Fruit fly (Drosophila melanogaster) whole organism, embryonic: ENCODE results near the gene CG13931.

Source experiments
- Adf1 ChIP-seq: fragments of 200-800 bp; sonication (Bioruptor generic); IDR thresholded peaks from 2 replicates; pipeline ENCODE4 v1.3.6; 2022; ENCODE audit warnings: missing biosample characterization, missing genetic modification characterization
- Atf-2 ChIP-seq: fragments of 200-800 bp; sonication (Bioruptor generic); optimal IDR thresholded peaks from 2 replicates; lab custom pipeline; 2016; ENCODE audit warnings: missing biosample characterization, missing genetic modification characterization
- Atf3 ChIP-seq: fragments of 200-800 bp; sonication (Bioruptor generic); optimal IDR thresholded peaks from 3 replicates; lab custom pipeline; 2016; ENCODE audit warnings: missing biosample characterization, missing genetic modification characterization
- Bdp1 ChIP-seq: fragments of 200-800 bp; sonication (Bioruptor generic); optimal IDR thresholded peaks from 3 replicates; lab custom pipeline; 2016; ENCODE audit warnings: missing biosample characterization, missing genetic modification characterization
- BtbVII ChIP-seq: fragments of 200-800 bp; sonication (Bioruptor generic); optimal IDR thresholded peaks from 3 replicates; lab custom pipeline; 2017; ENCODE audit warnings: missing biosample characterization, mild to moderate bottlenecking, missing genetic modification characterization
- CG12104 ChIP-seq: fragments of 200-800 bp; sonication (Bioruptor generic); optimal IDR thresholded peaks from 3 replicates; lab custom pipeline; 2016; ENCODE audit warnings: missing biosample characterization, missing genetic modification characterization
- CG13775 ChIP-seq: fragments of 200-800 bp; sonication (Bioruptor generic); optimal IDR thresholded peaks from 3 replicates; lab custom pipeline; 2017; ENCODE audit warnings: missing biosample characterization, mild to moderate bottlenecking, missing genetic modification characterization
- CG15073 ChIP-seq: fragments of 200-800 bp; sonication (Bioruptor generic); optimal IDR thresholded peaks from 2 replicates; lab custom pipeline; 2016; ENCODE audit warnings: missing biosample characterization, missing genetic modification characterization
- CG1647 ChIP-seq: fragments of 200-800 bp; sonication (Bioruptor generic); optimal IDR thresholded peaks from 3 replicates; lab custom pipeline; 2016; ENCODE audit warnings: missing biosample characterization, missing genetic modification characterization
- CG17829 ChIP-seq: fragments of 200-800 bp; optimal IDR thresholded peaks from 2 replicates; lab custom pipeline; 2019; ENCODE audit warnings: missing biosample characterization, mild to moderate bottlenecking, missing genetic modification characterization, moderate library complexity
- CG2199 ChIP-seq: fragments of 200-800 bp; sonication (Bioruptor generic); IDR thresholded peaks from 3 replicates; pipeline ENCODE4 v1.3.6; 2022; ENCODE audit warnings: missing biosample characterization, missing genetic modification characterization
- CG31441 ChIP-seq: fragments of 200-800 bp; sonication (Bioruptor generic); IDR thresholded peaks from 2 replicates; pipeline ENCODE4 v1.3.6; 2022; ENCODE audit warnings: missing biosample characterization, missing genetic modification characterization
- CG3726 ChIP-seq: fragments of 200-800 bp; sonication (Bioruptor generic); IDR thresholded peaks from 3 replicates; pipeline ENCODE4, ENCODE4 v1.3.6; 2022; ENCODE audit warnings: missing biosample characterization, missing genetic modification characterization
- CG4404 ChIP-seq: fragments of 200-800 bp; sonication (Bioruptor generic); IDR thresholded peaks from 2 replicates; pipeline ENCODE4 v1.3.6; 2022; ENCODE audit warnings: missing biosample characterization, missing genetic modification characterization
- CG4707 ChIP-seq: fragments of 200-800 bp; sonication (Bioruptor generic); optimal IDR thresholded peaks from 2 replicates; lab custom pipeline; 2018; ENCODE audit warnings: missing biosample characterization, mild to moderate bottlenecking, missing genetic modification characterization, moderate library complexity
- CG6683 ChIP-seq: fragments of 200-800 bp; sonication (Bioruptor generic); optimal IDR thresholded peaks from 2 replicates; lab custom pipeline; 2017; ENCODE audit warnings: missing biosample characterization, mild to moderate bottlenecking, missing genetic modification characterization, missing genetic modification reagents
- CG6791 ChIP-seq: fragments of 200-800 bp; sonication (Bioruptor generic); IDR thresholded peaks from 3 replicates; pipeline ENCODE4 v1.3.6; 2022; ENCODE audit warnings: missing biosample characterization, missing genetic modification characterization; ENCODE audit not compliant: partially characterized antibody
- CG7556 ChIP-seq: fragments of 200-800 bp; sonication (Bioruptor generic); optimal IDR thresholded peaks from 2 replicates; lab custom pipeline; 2017; ENCODE audit warnings: missing biosample characterization, mild to moderate bottlenecking, missing genetic modification characterization
- CG7839 ChIP-seq: fragments of 200-800 bp; sonication (Bioruptor generic); optimal IDR thresholded peaks from 3 replicates; lab custom pipeline; 2018; ENCODE audit warnings: missing biosample characterization, mild to moderate bottlenecking, missing genetic modification characterization, moderate library complexity
- CG8281 ChIP-seq: fragments of 200-800 bp; sonication (Bioruptor generic); optimal IDR thresholded peaks from 2 replicates; lab custom pipeline; 2018; ENCODE audit warnings: missing biosample characterization, mild to moderate bottlenecking, missing genetic modification characterization, moderate library complexity
- Ets97D ChIP-seq: fragments of 200-800 bp; sonication (Bioruptor generic); optimal IDR thresholded peaks from 3 replicates; lab custom pipeline; 2016; ENCODE audit warnings: missing biosample characterization, missing genetic modification characterization
- Fer2 ChIP-seq: fragments of 200-800 bp; sonication (Bioruptor generic); optimal IDR thresholded peaks from 2 replicates; lab custom pipeline; 2018; ENCODE audit warnings: missing biosample characterization, mild to moderate bottlenecking, missing genetic modification characterization, moderate library complexity
- Hr3 ChIP-seq: fragments of 200-800 bp; sonication (Bioruptor generic); optimal IDR thresholded peaks from 3 replicates; lab custom pipeline; 2016; ENCODE audit warnings: missing biosample characterization, missing genetic modification characterization
- Hsf ChIP-seq: fragments of 200-800 bp; sonication (Bioruptor generic); optimal IDR thresholded peaks from 3 replicates; lab custom pipeline; 2016; ENCODE audit warnings: missing biosample characterization, missing genetic modification characterization
- NFAT ChIP-seq: fragments of 200-800 bp; sonication (Bioruptor generic); IDR thresholded peaks from 2 replicates; pipeline ENCODE4 v1.3.6; 2022; ENCODE audit warnings: missing biosample characterization, missing genetic modification characterization
- PHDP ChIP-seq: fragments of 200-800 bp; sonication (Bioruptor generic); optimal IDR thresholded peaks from 3 replicates; lab custom pipeline; 2018; ENCODE audit warnings: missing biosample characterization, mild to moderate bottlenecking, missing genetic modification characterization, moderate library complexity
- Sox100B ChIP-seq: fragments of 200-800 bp; sonication (Bioruptor generic); optimal IDR thresholded peaks from 3 replicates; lab custom pipeline; 2018; ENCODE audit warnings: missing biosample characterization, mild to moderate bottlenecking, missing genetic modification characterization
- ac ChIP-seq: fragments of 200-800 bp; sonication (Bioruptor generic); optimal IDR thresholded peaks from 3 replicates; lab custom pipeline; 2017; ENCODE audit warnings: missing biosample characterization, mild to moderate bottlenecking, missing genetic modification characterization
- al ChIP-seq: fragments of 200-800 bp; sonication (Bioruptor generic); IDR thresholded peaks from 2 replicates; pipeline ENCODE4 v1.3.6; 2022; ENCODE audit warnings: missing biosample characterization, missing genetic modification characterization
- amos ChIP-seq: fragments of 200-800 bp; sonication (Bioruptor generic); IDR thresholded peaks from 2 replicates; pipeline ENCODE4 v1.3.6; 2022; ENCODE audit warnings: missing biosample characterization, missing genetic modification characterization; ENCODE audit not compliant: partially characterized antibody
- bab2 ChIP-seq: fragments of 200-800 bp; sonication (Bioruptor generic); optimal IDR thresholded peaks from 2 replicates; lab custom pipeline; 2016; ENCODE audit warnings: missing biosample characterization, missing genetic modification characterization
- bsh ChIP-seq, 2 experiments: fragments of 200-800 bp; sonication (Bioruptor generic); optimal IDR thresholded peaks; 2 replicates each; lab custom pipeline; 2017 to 2018; ENCODE audit warnings: mild to moderate bottlenecking in 2 of 2, missing biosample characterization in 2 of 2, missing genetic modification characterization in 2 of 2, moderate library complexity in 1 of 2
- btn ChIP-seq: fragments of 200-800 bp; sonication (Bioruptor generic); optimal IDR thresholded peaks from 2 replicates; lab custom pipeline; 2016; ENCODE audit warnings: missing biosample characterization, missing genetic modification characterization
- caup ChIP-seq: fragments of 200-800 bp; sonication (Bioruptor generic); optimal IDR thresholded peaks from 3 replicates; lab custom pipeline; 2017; ENCODE audit warnings: missing biosample characterization, mild to moderate bottlenecking, missing genetic modification characterization, moderate library complexity; ENCODE audit not compliant: severe bottlenecking
- croc ChIP-seq: fragments of 200-800 bp; sonication (Bioruptor generic); conservative IDR thresholded peaks from 3 replicates; pipeline ENCODE4 v1.3.6; 2022; ENCODE audit warnings: missing biosample characterization, missing genetic modification characterization
- dati ChIP-seq: fragments of 200-800 bp; sonication (Bioruptor generic); IDR thresholded peaks from 2 replicates; pipeline ENCODE4 v1.3.6; 2022; ENCODE audit warnings: missing biosample characterization, missing genetic modification characterization
- dimm ChIP-seq: fragments of 200-800 bp; sonication (Bioruptor generic); IDR thresholded peaks from 2 replicates; pipeline ENCODE4 v1.3.6; 2022; ENCODE audit warnings: missing biosample characterization, missing genetic modification characterization
- eve ChIP-seq, 2 experiments: fragments of >200 bp; optimal IDR thresholded peaks; 2 replicates each; lab custom pipeline; 2017; ENCODE audit warnings: missing biosample characterization in 2 of 2, missing genetic modification characterization in 2 of 2
- eyg ChIP-seq: fragments of 200-800 bp; sonication (Bioruptor generic); optimal IDR thresholded peaks from 3 replicates; lab custom pipeline; 2016; ENCODE audit warnings: missing biosample characterization, missing genetic modification characterization
- gcm ChIP-seq: fragments of 200-800 bp; sonication (Bioruptor generic); optimal IDR thresholded peaks from 2 replicates; lab custom pipeline; 2019; ENCODE audit warnings: missing biosample characterization, mild to moderate bottlenecking, missing genetic modification characterization, moderate library complexity
- grn ChIP-seq: fragments of 200-800 bp; sonication (Bioruptor generic); optimal IDR thresholded peaks from 3 replicates; lab custom pipeline; 2017; ENCODE audit warnings: missing biosample characterization, missing genetic modification characterization
- h ChIP-seq: fragments of >200 bp; optimal IDR thresholded peaks from 2 replicates; lab custom pipeline; 2017
- ham ChIP-seq: fragments of 200-800 bp; sonication (Bioruptor generic); IDR thresholded peaks from 2 replicates; pipeline ENCODE4 v1.3.6; 2022; ENCODE audit warnings: missing biosample characterization, missing genetic modification characterization
- jing ChIP-seq: fragments of 200-800 bp; sonication (Bioruptor generic); optimal IDR thresholded peaks from 2 replicates; lab custom pipeline; 2018; ENCODE audit warnings: missing biosample characterization, mild to moderate bottlenecking, missing genetic modification characterization
- lilli ChIP-seq: fragments of 200-800 bp; sonication (Bioruptor generic); optimal IDR thresholded peaks from 3 replicates; lab custom pipeline; 2016; ENCODE audit warnings: missing biosample characterization, missing genetic modification characterization
- nmo ChIP-seq: fragments of 200-800 bp; sonication (Bioruptor generic); optimal IDR thresholded peaks from 2 replicates; lab custom pipeline; 2018; ENCODE audit warnings: missing biosample characterization, mild to moderate bottlenecking, missing genetic modification characterization, moderate library complexity
- pnt ChIP-seq: fragments of 200-800 bp; sonication (Bioruptor generic); optimal IDR thresholded peaks from 3 replicates; lab custom pipeline; 2016; ENCODE audit warnings: missing biosample characterization, missing genetic modification characterization
- rib ChIP-seq: fragments of 200-800 bp; sonication (Bioruptor generic); IDR thresholded peaks from 2 replicates; pipeline ENCODE4 v1.3.6; 2022; ENCODE audit warnings: missing biosample characterization, missing genetic modification characterization
- tin ChIP-seq: fragments of 200-800 bp; sonication (Bioruptor generic); optimal IDR thresholded peaks from 3 replicates; lab custom pipeline; 2016; ENCODE audit warnings: missing biosample characterization, missing genetic modification characterization
- ttk ChIP-seq: fragments of 200-800 bp; sonication (Bioruptor generic); IDR thresholded peaks from 2 replicates; pipeline ENCODE4 v2.1.2; 2022; ENCODE audit warnings: missing biosample characterization, missing genetic modification characterization
- usp ChIP-seq: fragments of >200 bp; optimal IDR thresholded peaks from 2 replicates; lab custom pipeline; 2017; ENCODE audit warnings: missing biosample characterization, missing genetic modification characterization
- zfh1 ChIP-seq: fragments of 200-800 bp; sonication (Bioruptor generic); IDR thresholded peaks from 3 replicates; pipeline ENCODE4 v1.3.6; 2022; ENCODE audit warnings: missing biosample characterization, missing genetic modification characterization

CG13931 gene

dm6 chr3L:1730873-1731272 lies 28.7 kb upstream of the CG13931 start, which contains the start of gene drpr (continued):
- TF ChIP-seq ac (GFP tag; lab: Kevin White, UChicago): no peak
- no peak for TF ChIP-seq lilli (GFP tag; lab: Kevin White, UChicago)
- TF ChIP-seq ttk (GFP tag; lab: Robert Waterston, UW): no peak
- no peak for TF ChIP-seq eve (GFP tag; optimal IDR thresholded peaks at IDR 0.05; lab: Kevin White, UChicago)
- peak; percentile 24 for TF ChIP-seq Sox100B
- TF ChIP-seq NFAT (GFP tag; lab: Robert Waterston, UW): peak; percentile 40; the same call in 1 of the 2 replicates
- peak; percentile 58 for TF ChIP-seq CG17829 (tag; lab: Kevin White, UChicago)
- TF ChIP-seq ham (GFP tag; lab: Robert Waterston, UW): no peak
- no peak for TF ChIP-seq h (lab: Kevin White, UChicago)
- TF ChIP-seq CG7839 (tag; lab: Kevin White, UChicago): no peak
- TF ChIP-seq btn (GFP tag; lab: Kevin White, UChicago): no peak
- TF ChIP-seq Atf-2 (GFP tag; lab: Kevin White, UChicago): no peak
- TF ChIP-seq jing (GFP tag; lab: Kevin White, UChicago): no peak
- no peak for TF ChIP-seq CG15073 (GFP tag; lab: Kevin White, UChicago)
- peak; percentile 6 for TF ChIP-seq eyg (GFP tag; lab: Kevin White, UChicago)
- no peak for TF ChIP-seq bsh (GFP tag; optimal IDR thresholded peaks at IDR 0.05; lab: Kevin White, UChicago)
- peak; percentile 28 for TF ChIP-seq Bdp1
- no peak for TF ChIP-seq croc (GFP tag; lab: Robert Waterston, UW)
- peak; percentile 6; the same call in 1 of the 3 replicates for TF ChIP-seq CG6791 (GFP tag; lab: Robert Waterston, UW)
- TF ChIP-seq CG31441: peak; percentile 79
- TF ChIP-seq CG2199 (GFP tag; lab: Robert Waterston, UW): 0 out of 3 replicates have a peak, but pooled peaks have one; percentile 24
- TF ChIP-seq gcm (GFP tag; lab: Kevin White, UChicago): peak; percentile 18
- no peak for TF ChIP-seq bab2 (GFP tag; lab: Kevin White, UChicago)
- TF ChIP-seq CG1647: no peak
- peak; percentile 36 for TF ChIP-seq nmo
- peak; percentile 43 for TF ChIP-seq BtbVII
- TF ChIP-seq caup (GFP tag; lab: Kevin White, UChicago): peak; percentile 21
- no peak for TF ChIP-seq Hr3 (GFP tag; lab: Kevin White, UChicago)
- peak; percentile 54 for TF ChIP-seq CG4707 (GFP tag; lab: Kevin White, UChicago)
- no peak for TF ChIP-seq usp (GFP tag; lab: Kevin White, UChicago)
- peak; percentile 68 for TF ChIP-seq Ets97D (GFP tag; lab: Kevin White, UChicago)
- TF ChIP-seq Atf3 (GFP tag; lab: Kevin White, UChicago): no peak
- no peak for TF ChIP-seq CG12104
- TF ChIP-seq CG3726 (GFP tag; lab: Robert Waterston, UW): no peak
- no peak for TF ChIP-seq CG4404 (GFP tag; lab: Robert Waterston, UW)
- peak; percentile 33 for TF ChIP-seq CG13775 (GFP tag; lab: Kevin White, UChicago)
- TF ChIP-seq tin (GFP tag; lab: Kevin White, UChicago): no peak
- 0 out of 2 replicates have a peak, but pooled peaks have one; percentile 33 for TF ChIP-seq rib (GFP tag; lab: Robert Waterston, UW)
- TF ChIP-seq CG6683 (GFP tag; lab: Kevin White, UChicago): no peak
- no peak for TF ChIP-seq dati
- TF ChIP-seq dimm (GFP tag; lab: Robert Waterston, UW): no peak
- TF ChIP-seq Fer2 (tag; lab: Kevin White, UChicago): no peak
- TF ChIP-seq grn (GFP tag; lab: Kevin White, UChicago): no peak
- TF ChIP-seq CG7556: no peak
- peak; percentile 54; the same call in 1 of the 2 replicates for TF ChIP-seq amos
- TF ChIP-seq al (GFP tag; lab: Robert Waterston, UW): no peak
- TF ChIP-seq zfh1 (GFP tag; lab: Robert Waterston, UW): 0 out of 3 replicates have a peak, but pooled peaks have one; percentile 10
- TF ChIP-seq Adf1 (GFP tag; lab: Robert Waterston, UW): no peak
- no peak for TF ChIP-seq CG8281 (tag; lab: Kevin White, UChicago)
- TF ChIP-seq Hsf (GFP tag; lab: Kevin White, UChicago): no peak
- no peak for TF ChIP-seq pnt (GFP tag; lab: Kevin White, UChicago)
- no peak for TF ChIP-seq PHDP (tag; lab: Kevin White, UChicago)
